Worm (Caenorhabditis elegans): Measurements from ENCODE around the gene bre-5.

Gene bre-5

ce11 chrIV:12051049-12051792 is at the start of gene bre-5, which contains the start of gene spt-5:
bre-5 (minus strand) TSS chrIV:12051215.
spt-5 (plus strand) TSS chrIV:12051491.
- TF ChIP-seq lsy-2 (tag; optimal IDR thresholded peaks at IDR 0.05) (peak; percentile 44), M03D4.4 (tag; optimal IDR thresholded peaks at IDR 0.05) (peak; percentile 6), unc-39 (tag; optimal IDR thresholded peaks at IDR 0.05) (no peak)

- TF ChIP-seq hlh-1 (tag; optimal IDR thresholded peaks at IDR 0.05) (no peak), elt-3 (tag; optimal IDR thresholded peaks at IDR 0.05) (no peak), ces-1 (GFP tag; optimal IDR thresholded peaks at IDR 0.05) (no peak), unc-39 (tag; optimal IDR thresholded peaks at IDR 0.05) (no peak), cnd-1 (tag; optimal IDR thresholded peaks at IDR 0.05) (no peak), mls-2 (tag; optimal IDR thresholded peaks at IDR 0.05) (no peak), blmp-1 (tag; optimal IDR thresholded peaks at IDR 0.05) (no peak), drap-1 (GFP tag; optimal IDR thresholded peaks at IDR 0.05) (no peak), unc-62 (GFP tag; optimal IDR thresholded peaks at IDR 0.05) (no peak), ztf-11 (tag; optimal IDR thresholded peaks at IDR 0.05) (no peak), nhr-76 (tag; optimal IDR thresholded peaks at IDR 0.05) (no peak), ceh-83 (GFP tag; optimal IDR thresholded peaks at IDR 0.05) (no peak), tbx-8 (GFP tag; optimal IDR thresholded peaks at IDR 0.05) (no peak), sptf-1 (tag; optimal IDR thresholded peaks at IDR 0.05) (no peak), mep-1 (tag; optimal IDR thresholded peaks at IDR 0.05) (no peak), nhr-237 (tag; optimal IDR thresholded peaks at IDR 0.05) (no peak), M03D4.4 (tag; optimal IDR thresholded peaks at IDR 0.05) (no peak)
These were observed 45.5 kb upstream of the bre-5 start, which contains the start of gene mon-2 for ce11 chrIV:12096479-12096878. mon-2 (plus strand) TSS chrIV:12096779.

DNA sequence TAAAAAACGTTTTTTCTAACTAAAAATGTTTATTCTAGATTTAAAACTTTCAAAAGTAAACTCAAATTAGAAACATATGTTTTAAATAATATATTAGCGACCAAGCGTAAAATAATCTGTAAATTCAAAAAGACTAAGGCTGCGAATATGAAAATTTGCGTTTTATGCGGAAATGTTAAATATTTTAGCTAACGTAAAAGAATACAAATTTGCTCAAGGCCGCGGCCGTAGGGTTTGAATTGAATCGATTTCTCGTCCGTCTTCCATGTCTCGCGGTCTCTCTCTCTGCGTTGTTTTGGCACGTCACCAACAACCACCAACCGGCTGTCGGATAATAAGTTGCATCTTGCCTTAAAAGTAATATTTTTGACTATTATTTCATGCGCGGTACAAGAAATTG is 42.8 kb upstream of the bre-5 start, which contains the start of gene F11A10.5:
Gene F11A10.5 (plus strand): TSS at position 301 of the 400 bp plus-strand sequence.
- peak; percentile 14 for TF ChIP-seq hlh-1 (tag; optimal IDR thresholded peaks at IDR 0.05)
- peak; percentile 8 for TF ChIP-seq ces-1 (GFP tag; optimal IDR thresholded peaks at IDR 0.05)
- TF ChIP-seq blmp-1 (tag; optimal IDR thresholded peaks at IDR 0.05) = no peak

DNA sequence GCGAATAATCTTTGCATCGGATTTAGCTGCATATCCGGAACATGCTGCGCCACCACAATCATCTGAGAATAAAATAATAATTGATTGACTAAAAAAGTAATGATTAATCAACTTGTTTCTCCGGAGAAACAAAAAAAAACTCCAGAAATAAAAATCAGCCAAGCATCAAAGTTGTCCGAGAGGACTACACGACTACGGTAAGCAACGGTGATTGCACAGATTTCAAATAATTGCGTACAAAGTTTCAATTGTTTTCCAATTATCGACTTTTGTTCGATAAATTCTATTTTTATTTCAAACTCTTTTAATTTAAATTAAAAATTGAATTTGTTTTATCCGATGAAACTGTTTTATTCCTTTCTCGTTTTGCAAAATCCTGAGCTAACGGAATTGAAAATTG is 42.4 kb upstream of the bre-5 start, which contains the start of gene cpsf-4:
Gene cpsf-4 (minus strand): TSS at position 62 of the 400 bp plus-strand sequence.
- TF ChIP-seq hlh-1 (tag; optimal IDR thresholded peaks at IDR 0.05) = no peak
- TF ChIP-seq lsy-2 (tag; optimal IDR thresholded peaks at IDR 0.05) = peak; percentile 41
- no peak for TF ChIP-seq tbx-8 (GFP tag; optimal IDR thresholded peaks at IDR 0.05)
- TF ChIP-seq unc-39 (tag; optimal IDR thresholded peaks at IDR 0.05) = no peak

- TF ChIP-seq elt-1 (tag; optimal IDR thresholded peaks at IDR 0.05; ENCODE audit: borderline replicate concordance, insufficient read depth) (no peak), ceh-83 (GFP tag; optimal IDR thresholded peaks at IDR 0.05) (no peak), bed-3 (GFP tag; optimal IDR thresholded peaks at IDR 0.05) (no peak), ces-1 (GFP tag; optimal IDR thresholded peaks at IDR 0.05) (no peak), flh-1 (GFP tag; optimal IDR thresholded peaks at IDR 0.05) (no peak), pha-4 (tag; optimal IDR thresholded peaks at IDR 0.05) (no peak), ceh-43 (GFP tag; optimal IDR thresholded peaks at IDR 0.05) (no peak), hlh-1 (tag; optimal IDR thresholded peaks at IDR 0.05) (no peak), unc-62 (GFP tag; optimal IDR thresholded peaks at IDR 0.05) (no peak)
These were observed 41.1 kb upstream of the bre-5 start, which contains the start of gene mig-32 for ce11 chrIV:12092113-12092512. mig-32 (minus strand) TSS chrIV:12092213.

- TF ChIP-seq hlh-1 (tag; optimal IDR thresholded peaks at IDR 0.05) (no peak), tbx-8 (GFP tag; optimal IDR thresholded peaks at IDR 0.05) (no peak), mls-2 (tag; optimal IDR thresholded peaks at IDR 0.05) (no peak), ceh-39 (tag; optimal IDR thresholded peaks at IDR 0.05) (no peak), nhr-76 (tag; optimal IDR thresholded peaks at IDR 0.05) (no peak), M03D4.4 (tag; optimal IDR thresholded peaks at IDR 0.05) (no peak), mab-5 (tag; optimal IDR thresholded peaks at IDR 0.05) (no peak), lin-32 (GFP tag; optimal IDR thresholded peaks at IDR 0.05) (no peak), snpc-4 (tag; optimal IDR thresholded peaks at IDR 0.05) (no peak), elt-1 (tag; optimal IDR thresholded peaks at IDR 0.05; ENCODE audit: borderline replicate concordance, insufficient read depth) (no peak), sem-2 (GFP tag; optimal IDR thresholded peaks at IDR 0.05) (no peak), elt-3 (tag; optimal IDR thresholded peaks at IDR 0.05) (no peak), ham-2 (GFP tag; optimal IDR thresholded peaks at IDR 0.05) (no peak), ces-1 (GFP tag; optimal IDR thresholded peaks at IDR 0.05) (no peak), drap-1 (GFP tag; optimal IDR thresholded peaks at IDR 0.05) (no peak), mep-1 (tag; optimal IDR thresholded peaks at IDR 0.05) (no peak)
These were observed 38.5 kb upstream of the bre-5 start, which contains the start of gene F11A10.6 for ce11 chrIV:12089551-12089950. F11A10.6 (minus strand) TSS chrIV:12089651.

Data from whole organism, mixed stage, embryonic.